Worm (Caenorhabditis elegans) whole organism, L3 larva: Measurements from ENCODE around the gene cutl-4.

Experiments
- R02D3.7 ChIP-seq: fragments of 150-350 bp; optimal IDR thresholded peaks from 2 replicates; lab custom pipeline; 2014; ENCODE audit warnings: missing biosample characterization, missing genetic modification characterization
- ZK546.5 ChIP-seq: sonication (generic microtip); optimal IDR thresholded peaks from 2 replicates; lab custom pipeline; 2017; ENCODE audit warnings: missing biosample characterization, missing genetic modification characterization
- aly-2 ChIP-seq: fragments of 150-350 bp; optimal IDR thresholded peaks from 2 replicates; lab custom pipeline; 2014; ENCODE audit warnings: missing biosample characterization, missing genetic modification characterization
- ama-1 ChIP-seq: fragments of 150-350 bp; optimal IDR thresholded peaks from 2 replicates; lab custom pipeline; 2018
- ceh-16 ChIP-seq: sonication (generic microtip); optimal IDR thresholded peaks from 2 replicates; lab custom pipeline; 2017; ENCODE audit warnings: missing biosample characterization, missing genetic modification characterization
- ceh-82 ChIP-seq: fragments of 150-350 bp; optimal IDR thresholded peaks from 2 replicates; lab custom pipeline; 2014; ENCODE audit warnings: missing biosample characterization, missing genetic modification characterization
- ceh-9 ChIP-seq: sonication (generic microtip); optimal IDR thresholded peaks from 2 replicates; lab custom pipeline; 2018; ENCODE audit warnings: missing biosample characterization, missing genetic modification characterization
- daf-12 ChIP-seq: fragments of 150-350 bp; optimal IDR thresholded peaks from 2 replicates; lab custom pipeline; 2014; ENCODE audit warnings: missing biosample characterization, missing genetic modification reagents, missing genetic modification characterization
- egl-27 ChIP-seq: sonication (generic microtip); optimal IDR thresholded peaks from 4 replicates; lab custom pipeline; 2017; ENCODE audit warnings: missing biosample characterization, missing genetic modification reagents, missing genetic modification characterization
- elt-3 ChIP-seq, 3 experiments: fragments of 150-350 bp in 1 of 3; sonication (generic microtip) in 2 of 3; optimal IDR thresholded peaks; 2 replicates in 2 of 3; 4 replicates in 1 of 3; lab custom pipeline; 2014 to 2017; ENCODE audit warnings: missing biosample characterization in 3 of 3, missing genetic modification characterization in 3 of 3
- eor-1 ChIP-seq, 2 experiments: fragments of 150-350 bp; optimal IDR thresholded peaks; 2 replicates each; lab custom pipeline; 2014 to 2018; ENCODE audit warnings: missing biosample characterization in 2 of 2, missing genetic modification characterization in 2 of 2
- fkh-10 ChIP-seq: sonication (generic microtip); optimal IDR thresholded peaks from 2 replicates; lab custom pipeline; 2017; ENCODE audit warnings: missing biosample characterization, missing genetic modification reagents, missing genetic modification characterization
- fkh-2 ChIP-seq: fragments of 150-350 bp; optimal IDR thresholded peaks from 2 replicates; lab custom pipeline; 2014; ENCODE audit warnings: missing biosample characterization, missing genetic modification reagents, missing genetic modification characterization
- fos-1 ChIP-seq: fragments of 150-350 bp; optimal IDR thresholded peaks from 2 replicates; lab custom pipeline; 2014; ENCODE audit warnings: missing biosample characterization, missing genetic modification characterization
- hmg-11 ChIP-seq: sonication (generic microtip); optimal IDR thresholded peaks from 2 replicates; lab custom pipeline; 2016; ENCODE audit warnings: missing genetic modification characterization, missing compliant biosample characterization
- jun-1 ChIP-seq: fragments of 150-350 bp; optimal IDR thresholded peaks from 2 replicates; lab custom pipeline; 2014; ENCODE audit warnings: missing biosample characterization, missing genetic modification reagents, missing genetic modification characterization
- lin-15B ChIP-seq: fragments of 150-350 bp; optimal IDR thresholded peaks from 2 replicates; lab custom pipeline; 2014; ENCODE audit warnings: missing biosample characterization, missing genetic modification characterization
- lin-39 ChIP-seq: fragments of 150-350 bp; optimal IDR thresholded peaks from 2 replicates; lab custom pipeline; 2018; ENCODE audit warnings: missing biosample characterization, missing genetic modification reagents, missing genetic modification characterization
- mdl-1 ChIP-seq: fragments of 150-350 bp; optimal IDR thresholded peaks from 2 replicates; lab custom pipeline; 2014; ENCODE audit warnings: missing biosample characterization, missing genetic modification characterization
- mml-1 ChIP-seq: fragments of 150-350 bp; sonication (generic microtip); optimal IDR thresholded peaks from 3 replicates; lab custom pipeline; 2014; ENCODE audit warnings: missing biosample characterization, missing genetic modification characterization
- nfya-1 ChIP-seq: sonication (generic microtip); optimal IDR thresholded peaks from 2 replicates; lab custom pipeline; 2017; ENCODE audit warnings: missing genetic modification characterization, mild to moderate bottlenecking, missing compliant biosample characterization, antibody characterized with exemption, moderate library complexity; ENCODE audit not compliant: insufficient read depth
- nhr-12 ChIP-seq: fragments of 150-350 bp; optimal IDR thresholded peaks from 2 replicates; lab custom pipeline; 2014; ENCODE audit warnings: missing biosample characterization, missing genetic modification characterization
- nhr-23 ChIP-seq: fragments of 150-350 bp; optimal IDR thresholded peaks from 2 replicates; lab custom pipeline; 2014; ENCODE audit warnings: missing biosample characterization, missing genetic modification reagents, missing genetic modification characterization
- nhr-237 ChIP-seq: fragments of 150-350 bp; optimal IDR thresholded peaks from 2 replicates; lab custom pipeline; 2014; ENCODE audit warnings: missing biosample characterization, missing genetic modification characterization
- nhr-25 ChIP-seq: sonication (generic microtip); optimal IDR thresholded peaks from 2 replicates; lab custom pipeline; 2017; ENCODE audit warnings: missing biosample characterization, missing genetic modification characterization
- nhr-28 ChIP-seq: fragments of 150-350 bp; optimal IDR thresholded peaks from 2 replicates; lab custom pipeline; 2014; ENCODE audit warnings: missing biosample characterization, missing genetic modification characterization
- nhr-43 ChIP-seq: sonication (generic microtip); optimal IDR thresholded peaks from 2 replicates; lab custom pipeline; 2016; ENCODE audit warnings: mild to moderate bottlenecking, missing genetic modification characterization, missing compliant biosample characterization; ENCODE audit not compliant: poor library complexity, severe bottlenecking
- nhr-67 ChIP-seq: fragments of 150-350 bp; optimal IDR thresholded peaks from 2 replicates; lab custom pipeline; 2014; ENCODE audit warnings: missing biosample characterization, missing genetic modification characterization
- nhr-76 ChIP-seq: fragments of 150-350 bp; sonication (generic microtip); optimal IDR thresholded peaks from 5 replicates; lab custom pipeline; 2014; ENCODE audit warnings: missing biosample characterization, missing genetic modification characterization
- nhr-77 ChIP-seq: fragments of 150-350 bp; optimal IDR thresholded peaks from 2 replicates; lab custom pipeline; 2014; ENCODE audit warnings: missing biosample characterization, missing genetic modification characterization
- sea-2 ChIP-seq: fragments of 150-350 bp; sonication (generic microtip); optimal IDR thresholded peaks from 4 replicates; lab custom pipeline; 2014; ENCODE audit warnings: missing biosample characterization, missing genetic modification reagents, missing genetic modification characterization
- skn-1 ChIP-seq: fragments of 150-350 bp; optimal IDR thresholded peaks from 2 replicates; lab custom pipeline; 2014; ENCODE audit warnings: missing biosample characterization, missing genetic modification characterization
- snpc-4 ChIP-seq: fragments of 150-350 bp; optimal IDR thresholded peaks from 2 replicates; lab custom pipeline; 2014; ENCODE audit warnings: missing biosample characterization, missing genetic modification characterization
- tbx-2 ChIP-seq: sonication (generic microtip); optimal IDR thresholded peaks from 2 replicates; lab custom pipeline; 2016; ENCODE audit warnings: mild to moderate bottlenecking, missing genetic modification characterization, missing compliant biosample characterization
- unc-62 ChIP-seq: fragments of 150-350 bp; sonication (generic microtip); optimal IDR thresholded peaks from 4 replicates; lab custom pipeline; 2014; ENCODE audit warnings: missing biosample characterization, missing genetic modification reagents, missing genetic modification characterization
- zag-1 ChIP-seq: fragments of 150-350 bp; optimal IDR thresholded peaks from 2 replicates; lab custom pipeline; 2014; ENCODE audit warnings: missing biosample characterization, missing genetic modification characterization
- ztf-11 ChIP-seq: fragments of 150-350 bp; optimal IDR thresholded peaks from 2 replicates; lab custom pipeline; 2014; ENCODE audit warnings: missing biosample characterization, missing genetic modification characterization

cutl-4 gene

DNA sequence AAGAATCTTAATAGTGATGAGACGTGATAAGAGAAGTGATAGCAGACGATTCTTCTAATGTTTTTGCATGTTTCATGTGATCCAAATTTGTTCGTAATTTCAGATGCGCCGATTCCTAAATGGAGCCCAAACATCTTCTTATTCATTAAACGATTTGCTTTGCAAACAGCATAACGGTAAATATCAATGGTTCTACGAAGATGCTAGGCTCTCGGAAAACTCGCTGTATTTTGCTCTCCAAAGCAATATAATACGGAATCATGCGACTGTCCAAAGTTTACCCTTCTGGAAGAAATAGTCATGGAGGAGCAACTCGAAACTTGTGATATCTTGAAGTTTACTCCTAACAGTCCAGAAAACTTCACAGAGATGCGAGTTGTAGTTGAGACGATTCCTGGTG is 33.9 kb downstream of the cutl-4 start, which contains the start of gene W06D12.6:
Gene W06D12.6, plus strand, starts transcription at position 301 of the 400 bp plus-strand sequence.
- TF ChIP-seq snpc-4 (tag; lab: Kevin White, UChicago) = no peak
- TF ChIP-seq R02D3.7 (tag; lab: Kevin White, UChicago) = no peak
- no peak for TF ChIP-seq nfya-1 (tag; lab: Kevin White, UChicago)
- no peak for TF ChIP-seq nhr-12
- TF ChIP-seq lin-15B = no peak
- TF ChIP-seq eor-1 (tag; optimal IDR thresholded peaks at IDR 0.05; lab: Kevin White, UChicago) = no peak
- no peak for TF ChIP-seq ztf-11 (tag; lab: Kevin White, UChicago)
- no peak for TF ChIP-seq nhr-25 (tag; lab: Kevin White, UChicago)
- no peak for TF ChIP-seq nhr-28 (tag; lab: Kevin White, UChicago)
- no peak for TF ChIP-seq nhr-237 (tag; lab: Kevin White, UChicago)
- TF ChIP-seq mml-1 (tag; lab: Kevin White, UChicago) = no peak
- TF ChIP-seq unc-62 (GFP tag; lab: Kevin White, UChicago) = no peak
- no peak for TF ChIP-seq fkh-2 (tag; lab: Kevin White, UChicago)
- TF ChIP-seq ceh-82 (tag; lab: Kevin White, UChicago) = no peak
- no peak for TF ChIP-seq jun-1
- TF ChIP-seq fos-1 (tag; lab: Kevin White, UChicago) = no peak
- TF ChIP-seq daf-12 (tag; lab: Kevin White, UChicago) = no peak
- TF ChIP-seq ama-1 (lab: Kevin White, UChicago) = no peak
- TF ChIP-seq nhr-76 (tag; lab: Kevin White, UChicago) = no peak
- TF ChIP-seq zag-1 (tag; lab: Kevin White, UChicago) = no peak
- TF ChIP-seq, all 47 proteins: peak for 0

DNA sequence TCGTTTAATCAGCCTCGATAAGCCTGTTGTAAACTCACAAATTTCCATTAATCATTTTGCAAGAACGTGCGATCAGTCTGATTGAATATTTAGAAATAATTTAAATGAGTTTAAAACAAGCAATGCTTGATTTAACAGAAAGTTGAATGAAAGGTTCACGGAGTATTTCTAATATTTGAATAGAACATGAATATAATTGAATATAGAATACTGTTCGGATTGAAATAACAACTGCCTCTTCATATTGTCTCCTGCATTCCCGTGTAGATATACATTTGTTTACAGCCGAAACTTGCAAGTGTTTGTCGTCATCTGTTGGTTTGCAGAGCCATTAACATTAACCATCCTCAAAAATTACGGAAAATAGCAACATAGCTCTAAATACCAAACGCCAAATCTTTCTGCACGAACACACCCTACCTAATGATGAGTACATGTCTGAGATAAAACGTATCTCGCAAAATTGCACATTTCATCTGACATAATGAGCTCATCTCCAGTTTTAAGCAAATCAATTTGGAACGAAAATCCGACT is 38.9 kb downstream of the cutl-4 start, which contains the start of the genes Y26G10.5 and srh-32:
Gene Y26G10.5, minus strand, starts transcription at position 101 of the 535 bp plus-strand sequence.
Gene srh-32, plus strand, starts transcription at position 485 of the 535 bp plus-strand sequence.
- TF ChIP-seq R02D3.7 (tag; lab: Kevin White, UChicago) (no peak), lin-39 (tag; lab: Kevin White, UChicago) (no peak), ceh-9 (tag; lab: Kevin White, UChicago) (no peak), ZK546.5 (tag; lab: Kevin White, UChicago) (no peak), lin-15B (no peak), hmg-11 (no peak), snpc-4 (tag; lab: Kevin White, UChicago) (no peak), ztf-11 (tag; lab: Kevin White, UChicago) (no peak), unc-62 (GFP tag; lab: Kevin White, UChicago) (no peak)

DNA sequence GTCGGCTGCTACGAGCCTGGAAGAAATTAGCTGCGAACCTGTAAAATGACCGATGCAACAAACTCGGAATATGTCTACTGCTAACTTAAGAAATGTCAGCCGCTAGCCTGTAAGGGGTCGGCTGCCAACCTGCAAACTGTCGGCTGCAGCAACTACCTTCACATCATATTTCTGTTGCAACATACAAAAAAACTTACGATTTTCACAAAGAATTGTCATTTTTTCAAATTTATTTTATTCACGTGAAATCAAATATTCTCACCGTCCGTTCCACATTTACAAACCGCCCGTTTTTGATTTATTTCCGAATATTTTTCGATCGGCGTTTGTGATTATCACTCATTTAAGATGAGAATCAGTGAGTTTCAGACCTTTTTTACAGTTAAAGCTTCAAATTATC is 40.0 kb downstream of the cutl-4 start, which contains the start of gene Y26G10.6:
Gene Y26G10.6, plus strand, starts transcription at position 301 of the 400 bp plus-strand sequence.
- TF ChIP-seq fos-1 (tag; lab: Kevin White, UChicago) (no peak), nhr-25 (tag; lab: Kevin White, UChicago) (no peak), eor-1 (tag; optimal IDR thresholded peaks at IDR 0.05; lab: Kevin White, UChicago) (no peak), egl-27 (tag; lab: Kevin White, UChicago) (no peak), nhr-77 (tag; lab: Kevin White, UChicago) (no peak), ZK546.5 (tag; lab: Kevin White, UChicago) (no peak), aly-2 (tag; lab: Kevin White, UChicago) (no peak), elt-3 (tag; optimal IDR thresholded peaks at IDR 0.05; lab: Kevin White, UChicago) (no peak), mdl-1 (tag; lab: Kevin White, UChicago) (no peak), R02D3.7 (tag; lab: Kevin White, UChicago) (no peak), hmg-11 (no peak), nhr-67 (tag; lab: Kevin White, UChicago) (no peak), nhr-23 (tag; lab: Kevin White, UChicago) (no peak), lin-15B (no peak), unc-62 (GFP tag; lab: Kevin White, UChicago) (no peak), nhr-28 (tag; lab: Kevin White, UChicago) (no peak)

DNA sequence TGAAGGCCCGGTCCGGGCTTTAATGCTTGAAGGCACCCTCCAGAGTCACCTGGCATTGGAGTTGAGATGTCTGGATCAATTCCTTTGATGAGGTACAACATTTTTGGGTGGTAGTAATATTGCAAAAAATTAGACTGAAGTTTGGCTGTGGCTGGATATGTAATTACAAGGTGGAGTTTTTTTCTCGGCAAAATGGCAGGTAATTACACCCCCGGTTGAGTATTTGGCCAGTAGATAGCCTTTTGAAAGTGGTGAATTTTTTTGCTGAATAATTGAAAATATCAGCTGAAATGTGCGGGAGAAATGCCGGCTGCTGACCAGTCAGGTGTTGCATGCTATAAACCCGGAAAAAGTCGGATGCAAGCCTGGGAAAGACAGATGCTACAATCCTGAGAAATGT is 40.6 kb downstream of the cutl-4 start, which contains the start of gene Y26G10.4:
Gene Y26G10.4, minus strand, starts transcription at position 101 of the 400 bp plus-strand sequence.
- no peak for TF ChIP-seq skn-1 (tag; lab: Kevin White, UChicago)
- TF ChIP-seq ztf-11 (tag; lab: Kevin White, UChicago) = no peak

DNA sequence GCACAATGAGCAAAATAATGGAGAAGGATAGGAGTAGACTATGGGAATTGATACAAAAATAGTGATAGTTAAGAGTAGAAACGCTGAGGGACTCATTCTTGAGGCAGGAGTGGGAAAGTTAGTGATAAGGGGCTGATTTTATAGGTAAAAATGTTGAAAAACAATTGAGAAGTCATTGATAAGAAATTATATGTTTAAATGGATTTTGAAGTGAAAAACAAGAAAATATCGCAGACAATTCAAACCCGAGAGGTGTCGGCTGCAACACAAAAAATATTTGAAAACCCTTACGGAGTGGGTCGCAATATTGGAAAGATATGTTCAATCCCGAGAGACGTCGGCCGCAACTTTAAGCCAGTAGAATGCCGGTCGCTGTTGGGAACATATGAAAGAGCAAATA is 42.9 kb downstream of the cutl-4 start, which contains the start of gene spp-29:
Gene spp-29, minus strand, starts transcription at position 101 of the 400 bp plus-strand sequence.
- no peak for TF ChIP-seq ZK546.5 (tag; lab: Kevin White, UChicago)
- TF ChIP-seq mdl-1 (tag; lab: Kevin White, UChicago) = no peak
- TF ChIP-seq nhr-237 (tag; lab: Kevin White, UChicago) = no peak
- no peak for TF ChIP-seq ceh-16 (tag; lab: Kevin White, UChicago)
- no peak for TF ChIP-seq egl-27 (tag; lab: Kevin White, UChicago)
- no peak for TF ChIP-seq unc-62 (GFP tag; lab: Kevin White, UChicago)
- no peak for TF ChIP-seq zag-1 (tag; lab: Kevin White, UChicago)
- no peak for TF ChIP-seq R02D3.7 (tag; lab: Kevin White, UChicago)
- no peak for TF ChIP-seq jun-1
- no peak for TF ChIP-seq nhr-67 (tag; lab: Kevin White, UChicago)
- TF ChIP-seq fkh-10 = no peak
- no peak for TF ChIP-seq nhr-23 (tag; lab: Kevin White, UChicago)
- no peak for TF ChIP-seq nhr-12
- no peak for TF ChIP-seq tbx-2
- TF ChIP-seq lin-15B = no peak
- TF ChIP-seq nhr-77 (tag; lab: Kevin White, UChicago) = no peak
- no peak for TF ChIP-seq nhr-43 (tag; lab: Kevin White, UChicago)
- TF ChIP-seq sea-2 (GFP tag; lab: Kevin White, UChicago) = no peak
- TF ChIP-seq fkh-2 (tag; lab: Kevin White, UChicago) = no peak
